Worm (Caenorhabditis elegans) whole organism, L4/young adult: ENCODE measurements around the gene rpl-37.

Source experiments
- W03F9.2 ChIP-seq: fragments of 150-350 bp; optimal IDR thresholded peaks from 2 replicates; lab custom pipeline; 2014; ENCODE audit warnings: missing biosample characterization, missing genetic modification characterization
- dao-5 ChIP-seq: sonication (generic microtip); optimal IDR thresholded peaks from 2 replicates; lab custom pipeline; 2016; ENCODE audit warnings: missing genotype, missing genetic modification characterization, moderate library complexity, missing compliant biosample characterization
- him-1 ChIP-seq: sonication (generic microtip); optimal IDR thresholded peaks from 2 replicates; lab custom pipeline; 2016; ENCODE audit warnings: missing genotype, missing genetic modification reagents, missing genetic modification characterization, missing compliant biosample characterization

ce11 chrIII:3505051-3505548 lies 23.3 kb upstream of the rpl-37 start, which contains the start of gene lias-1:
- peak; percentile 94 for TF ChIP-seq W03F9.2 (tag; lab: Kevin White, UChicago)
- no peak for TF ChIP-seq dao-5 (tag; lab: Kevin White, UChicago)
- TF ChIP-seq him-1 (tag; lab: Kevin White, UChicago) = peak; percentile 19
